Worm (Caenorhabditis elegans) whole organism, mixed stage, embryonic: Measurements from ENCODE around the gene srz-91.

Experiments
- blmp-1 ChIP-seq: fragments of 150-350 bp; optimal IDR thresholded peaks from 2 replicates; lab custom pipeline; 2014; ENCODE audit warnings: missing biosample characterization, missing genetic modification characterization
- ceh-39 ChIP-seq: fragments of 150-350 bp; optimal IDR thresholded peaks from 2 replicates; lab custom pipeline; 2014; ENCODE audit warnings: missing biosample characterization, missing genetic modification characterization
- ceh-43 ChIP-seq: fragments of 200-800 bp; sonication (Bioruptor generic); optimal IDR thresholded peaks from 2 replicates; lab custom pipeline; 2018; ENCODE audit warnings: mild to moderate bottlenecking, missing genetic modification characterization, moderate library complexity, missing compliant biosample characterization
- ceh-83 ChIP-seq: fragments of 200-800 bp; sonication (Bioruptor generic); optimal IDR thresholded peaks from 2 replicates; lab custom pipeline; 2018; ENCODE audit warnings: mild to moderate bottlenecking, missing genetic modification characterization, missing compliant biosample characterization
- ces-1 ChIP-seq: fragments of 150-350 bp; optimal IDR thresholded peaks from 2 replicates; lab custom pipeline; 2014; ENCODE audit warnings: missing biosample characterization, missing genetic modification reagents, missing genetic modification characterization
- cnd-1 ChIP-seq: fragments of 200-800 bp; sonication (Bioruptor generic); optimal IDR thresholded peaks from 2 replicates; lab custom pipeline; 2018; ENCODE audit warnings: mild to moderate bottlenecking, missing genetic modification characterization, missing compliant biosample characterization
- drap-1 ChIP-seq: fragments of 200-800 bp; sonication (Bioruptor generic); optimal IDR thresholded peaks from 3 replicates; lab custom pipeline; 2018; ENCODE audit warnings: mild to moderate bottlenecking, missing genetic modification characterization, missing compliant biosample characterization
- elt-1 ChIP-seq: sonication (generic microtip); optimal IDR thresholded peaks from 2 replicates; lab custom pipeline; 2017; ENCODE audit warnings: missing genetic modification characterization, mild to moderate bottlenecking, missing compliant biosample characterization, antibody characterized with exemption, moderate library complexity, borderline replicate concordance; ENCODE audit not compliant: insufficient read depth
- flh-1 ChIP-seq: fragments of 200-800 bp; sonication (Bioruptor generic); optimal IDR thresholded peaks from 2 replicates; lab custom pipeline; 2018; ENCODE audit warnings: mild to moderate bottlenecking, missing genetic modification characterization, moderate library complexity, missing compliant biosample characterization
- hlh-1 ChIP-seq: fragments of 150-350 bp; optimal IDR thresholded peaks from 2 replicates; lab custom pipeline; 2014; ENCODE audit warnings: missing biosample characterization, missing genetic modification reagents, missing genetic modification characterization
- mab-5 ChIP-seq: fragments of 150-350 bp; optimal IDR thresholded peaks from 2 replicates; lab custom pipeline; 2014; ENCODE audit warnings: missing biosample characterization, missing genetic modification characterization
- mep-1 ChIP-seq: fragments of 150-350 bp; optimal IDR thresholded peaks from 2 replicates; lab custom pipeline; 2017; ENCODE audit warnings: missing biosample characterization, missing genetic modification reagents, missing genetic modification characterization, inconsistent platforms
- mls-2 ChIP-seq: sonication (generic microtip); optimal IDR thresholded peaks from 2 replicates; lab custom pipeline; 2016; ENCODE audit warnings: mild to moderate bottlenecking, missing genetic modification characterization, moderate library complexity, missing compliant biosample characterization
- nhr-2 ChIP-seq: fragments of 150-350 bp; optimal IDR thresholded peaks from 2 replicates; lab custom pipeline; 2014; ENCODE audit warnings: missing biosample characterization, missing genetic modification characterization
- nhr-237 ChIP-seq: fragments of 150-350 bp; optimal IDR thresholded peaks from 2 replicates; lab custom pipeline; 2014; ENCODE audit warnings: missing biosample characterization, missing genetic modification characterization
- nhr-28 ChIP-seq: fragments of 150-350 bp; optimal IDR thresholded peaks from 2 replicates; lab custom pipeline; 2014; ENCODE audit warnings: missing biosample characterization, missing genetic modification characterization
- nhr-76 ChIP-seq: sonication (generic microtip); optimal IDR thresholded peaks from 2 replicates; lab custom pipeline; 2017; ENCODE audit warnings: missing biosample characterization, missing genetic modification characterization
- sem-2 ChIP-seq: fragments of 200-800 bp; sonication (Bioruptor generic); optimal IDR thresholded peaks from 2 replicates; lab custom pipeline; 2018; ENCODE audit warnings: mild to moderate bottlenecking, missing genetic modification characterization, missing compliant biosample characterization
- zip-8 ChIP-seq: fragments of 150-350 bp; optimal IDR thresholded peaks from 2 replicates; lab custom pipeline; 2014; ENCODE audit warnings: missing biosample characterization, missing genetic modification characterization
- ztf-11 ChIP-seq: fragments of 150-350 bp; optimal IDR thresholded peaks from 2 replicates; lab custom pipeline; 2014; ENCODE audit warnings: missing biosample characterization, missing genetic modification characterization

Gene srz-91

ce11 chrV:17655205-17655604 lies 47.3 kb downstream of the srz-91 start:
- TF ChIP-seq ceh-39 = no peak
- TF ChIP-seq hlh-1 (tag; lab: Kevin White, UChicago) = no peak
- TF ChIP-seq mab-5 (tag; lab: Kevin White, UChicago) = no peak
- TF ChIP-seq nhr-76 (tag; lab: Kevin White, UChicago) = no peak
- TF ChIP-seq ztf-11 (tag; lab: Kevin White, UChicago) = no peak
- no peak for TF ChIP-seq elt-1
- TF ChIP-seq cnd-1 = no peak
- no peak for TF ChIP-seq drap-1 (GFP tag; lab: Kevin White, UChicago)
- no peak for TF ChIP-seq mep-1 (tag; lab: Kevin White, UChicago)
- no peak for TF ChIP-seq zip-8
- no peak for TF ChIP-seq ceh-83 (GFP tag; lab: Kevin White, UChicago)
- no peak for TF ChIP-seq mls-2 (tag; lab: Kevin White, UChicago)
- no peak for TF ChIP-seq sem-2 (GFP tag; lab: Kevin White, UChicago)
- TF ChIP-seq blmp-1 (tag; lab: Kevin White, UChicago) = no peak
- no peak for TF ChIP-seq nhr-28 (tag; lab: Kevin White, UChicago)
- TF ChIP-seq ceh-43 = no peak
- no peak for TF ChIP-seq nhr-237

- TF ChIP-seq ces-1 (no peak), ceh-39 (no peak), flh-1 (GFP tag; lab: Kevin White, UChicago) (no peak), nhr-2 (tag; lab: Kevin White, UChicago) (no peak), mep-1 (tag; lab: Kevin White, UChicago) (no peak), ztf-11 (tag; lab: Kevin White, UChicago) (no peak)
These were observed 50.9 kb downstream of the srz-91 start for ce11 chrV:17658824-17659223.
